Fruit fly (Drosophila melanogaster) whole organism, embryonic: Measurements from ENCODE around the gene CG14212.

Source experiments
- Awh ChIP-seq: fragments of 200-800 bp; sonication (Bioruptor generic); IDR thresholded peaks from 2 replicates; pipeline ENCODE4, ENCODE4 v1.3.6; 2022; ENCODE audit warnings: missing biosample characterization, missing genetic modification characterization
- CG10147 ChIP-seq: fragments of 200-800 bp; sonication (Bioruptor generic); optimal IDR thresholded peaks from 2 replicates; lab custom pipeline; 2019; ENCODE audit warnings: missing biosample characterization, mild to moderate bottlenecking, missing genetic modification characterization, moderate library complexity
- CG10209 ChIP-seq: fragments of 200-800 bp; sonication (Bioruptor generic); optimal IDR thresholded peaks from 3 replicates; lab custom pipeline; 2017; ENCODE audit warnings: missing biosample characterization, mild to moderate bottlenecking, missing genetic modification characterization, missing genetic modification reagents
- CG10565 ChIP-seq: fragments of 200-800 bp; sonication (Bioruptor generic); optimal IDR thresholded peaks from 3 replicates; lab custom pipeline; 2016; ENCODE audit warnings: missing biosample characterization, mild to moderate bottlenecking, missing genetic modification characterization
- CG12236 ChIP-seq: fragments of 200-800 bp; sonication (Bioruptor generic); optimal IDR thresholded peaks from 2 replicates; lab custom pipeline; 2016; ENCODE audit warnings: missing biosample characterization, missing genetic modification characterization
- CG12769 ChIP-seq: fragments of 200-800 bp; sonication (Bioruptor generic); optimal IDR thresholded peaks from 2 replicates; lab custom pipeline; 2019; ENCODE audit warnings: missing biosample characterization, mild to moderate bottlenecking, missing genetic modification characterization, moderate library complexity
- CG14050 ChIP-seq: fragments of 200-800 bp; sonication (Bioruptor generic); IDR thresholded peaks from 3 replicates; pipeline ENCODE4 v1.3.6; 2022; ENCODE audit warnings: missing biosample characterization, missing genetic modification characterization
- CG14860 ChIP-seq: fragments of 200-800 bp; sonication (Bioruptor generic); IDR thresholded peaks from 3 replicates; pipeline ENCODE4 v1.3.6; 2022; ENCODE audit warnings: missing biosample characterization, missing genetic modification characterization; ENCODE audit not compliant: partially characterized antibody
- CG16813 ChIP-seq: fragments of 200-800 bp; sonication (Bioruptor generic); IDR thresholded peaks from 3 replicates; pipeline ENCODE4 v1.3.6; 2022; ENCODE audit warnings: missing biosample characterization, missing genetic modification characterization; ENCODE audit not compliant: partially characterized antibody
- CG18262 ChIP-seq: fragments of 200-800 bp; optimal IDR thresholded peaks from 3 replicates; lab custom pipeline; 2019; ENCODE audit warnings: missing biosample characterization, mild to moderate bottlenecking, missing genetic modification characterization, moderate library complexity
- CG2120 ChIP-seq: fragments of 200-800 bp; sonication (Bioruptor generic); optimal IDR thresholded peaks from 3 replicates; lab custom pipeline; 2016; ENCODE audit warnings: missing biosample characterization, missing genetic modification characterization
- CG30020 ChIP-seq: fragments of 200-800 bp; optimal IDR thresholded peaks from 2 replicates; lab custom pipeline; 2019; ENCODE audit warnings: missing biosample characterization, mild to moderate bottlenecking, missing genetic modification characterization, moderate library complexity
- CG34422 ChIP-seq: fragments of 200-800 bp; sonication (Bioruptor generic); IDR thresholded peaks from 3 replicates; pipeline ENCODE4 v1.3.6; 2022; ENCODE audit warnings: missing biosample characterization, missing genetic modification characterization
- CG5180 ChIP-seq: fragments of 200-800 bp; sonication (Bioruptor generic); optimal IDR thresholded peaks from 3 replicates; lab custom pipeline; 2017; ENCODE audit warnings: missing biosample characterization, missing genetic modification characterization, mild to moderate bottlenecking, moderate library complexity, missing genetic modification reagents
- CG5245 ChIP-seq: fragments of 200-800 bp; sonication (Bioruptor generic); optimal IDR thresholded peaks from 3 replicates; lab custom pipeline; 2016; ENCODE audit warnings: missing biosample characterization, missing genetic modification characterization
- CG6813 ChIP-seq: fragments of 200-800 bp; sonication (Bioruptor generic); optimal IDR thresholded peaks from 2 replicates; lab custom pipeline; 2017; ENCODE audit warnings: missing biosample characterization, missing genetic modification characterization, mild to moderate bottlenecking, moderate library complexity, missing genetic modification reagents
- CG7271 ChIP-seq: fragments of 200-800 bp; sonication (Bioruptor generic); optimal IDR thresholded peaks from 2 replicates; lab custom pipeline; 2018; ENCODE audit warnings: missing biosample characterization, mild to moderate bottlenecking, missing genetic modification characterization, moderate library complexity
- CG7745 ChIP-seq: fragments of 200-800 bp; sonication (Bioruptor generic); optimal IDR thresholded peaks from 2 replicates; lab custom pipeline; 2018; ENCODE audit warnings: missing biosample characterization, mild to moderate bottlenecking, missing genetic modification characterization, moderate library complexity
- CG7987 ChIP-seq: fragments of 200-800 bp; sonication (Bioruptor generic); optimal IDR thresholded peaks from 2 replicates; lab custom pipeline; 2018; ENCODE audit warnings: missing biosample characterization, mild to moderate bottlenecking, missing genetic modification characterization, moderate library complexity
- CG8290 ChIP-seq, 3 experiments: fragments of 200-800 bp; sonication (Bioruptor generic); optimal IDR thresholded peaks; 2 replicates each; lab custom pipeline; 2016 to 2019; ENCODE audit warnings: missing biosample characterization in 3 of 3, missing genetic modification characterization in 3 of 3, mild to moderate bottlenecking in 2 of 3, moderate library complexity in 1 of 3
- CG8765 ChIP-seq: fragments of 200-800 bp; sonication (Bioruptor generic); IDR thresholded peaks from 2 replicates; pipeline ENCODE4 v1.3.6; 2022; ENCODE audit warnings: missing biosample characterization, missing genetic modification characterization
- Deaf1 ChIP-seq: fragments of 200-800 bp; optimal IDR thresholded peaks from 3 replicates; lab custom pipeline; 2019; ENCODE audit warnings: missing biosample characterization, mild to moderate bottlenecking, missing genetic modification characterization, moderate library complexity
- Elba2 ChIP-seq: fragments of 200-800 bp; sonication (Bioruptor generic); optimal IDR thresholded peaks from 3 replicates; lab custom pipeline; 2016; ENCODE audit warnings: missing biosample characterization, missing genetic modification characterization
- Kr ChIP-seq: fragments of 200-800 bp; sonication (Bioruptor generic); optimal IDR thresholded peaks from 2 replicates; lab custom pipeline; 2017; ENCODE audit warnings: missing biosample characterization, mild to moderate bottlenecking, missing genetic modification characterization
- PHDP ChIP-seq: fragments of 200-800 bp; sonication (Bioruptor generic); optimal IDR thresholded peaks from 3 replicates; lab custom pipeline; 2018; ENCODE audit warnings: missing biosample characterization, mild to moderate bottlenecking, missing genetic modification characterization, moderate library complexity
- Side ChIP-seq: fragments of 200-800 bp; sonication (Bioruptor generic); optimal IDR thresholded peaks from 2 replicates; lab custom pipeline; 2016; ENCODE audit warnings: missing biosample characterization, missing genetic modification characterization
- Stat92E ChIP-seq, 3 experiments: fragments of >200 bp in 2 of 3; fragments of 200-800 bp in 1 of 3; sonication (Bioruptor generic) in 1 of 3; optimal IDR thresholded peaks; 2 replicates each; lab custom pipeline; 2017 to 2019; ENCODE audit warnings: missing biosample characterization in 3 of 3, missing genetic modification characterization in 3 of 3, mild to moderate bottlenecking in 1 of 3, moderate library complexity in 1 of 3
- TFAM ChIP-seq: fragments of 200-800 bp; sonication (Bioruptor generic); optimal IDR thresholded peaks from 2 replicates; lab custom pipeline; 2017; ENCODE audit warnings: missing biosample characterization, missing genetic modification characterization, inconsistent platforms
- Xrp1 ChIP-seq: fragments of 200-800 bp; sonication (Bioruptor generic); IDR thresholded peaks from 2 replicates; pipeline ENCODE4 v1.3.6; 2022; ENCODE audit warnings: missing biosample characterization, missing genetic modification characterization
- YL-1 ChIP-seq: fragments of 200-800 bp; sonication (Bioruptor generic); optimal IDR thresholded peaks from 3 replicates; lab custom pipeline; 2017; ENCODE audit warnings: missing biosample characterization, mild to moderate bottlenecking, missing genetic modification characterization
- amos ChIP-seq: fragments of 200-800 bp; sonication (Bioruptor generic); IDR thresholded peaks from 2 replicates; pipeline ENCODE4 v1.3.6; 2022; ENCODE audit warnings: missing biosample characterization, missing genetic modification characterization; ENCODE audit not compliant: partially characterized antibody
- ash1 ChIP-seq: fragments of 200-800 bp; sonication (Bioruptor generic); optimal IDR thresholded peaks from 2 replicates; lab custom pipeline; 2018; ENCODE audit warnings: missing biosample characterization, mild to moderate bottlenecking, missing genetic modification characterization
- chinmo ChIP-seq: fragments of 200-800 bp; sonication (Bioruptor generic); IDR thresholded peaks from 4 replicates; pipeline ENCODE4 v1.3.6; 2022; ENCODE audit warnings: missing biosample characterization, missing genetic modification characterization; ENCODE audit not compliant: partially characterized antibody
- croc ChIP-seq: fragments of 200-800 bp; sonication (Bioruptor generic); conservative IDR thresholded peaks from 3 replicates; pipeline ENCODE4 v1.3.6; 2022; ENCODE audit warnings: missing biosample characterization, missing genetic modification characterization
- eve ChIP-seq, 2 experiments: fragments of >200 bp; optimal IDR thresholded peaks; 2 replicates each; lab custom pipeline; 2017; ENCODE audit warnings: missing biosample characterization in 2 of 2, missing genetic modification characterization in 2 of 2
- exex ChIP-seq: fragments of 200-800 bp; sonication (Bioruptor generic); optimal IDR thresholded peaks from 4 replicates; lab custom pipeline; 2018; ENCODE audit warnings: missing biosample characterization, mild to moderate bottlenecking, missing genetic modification characterization, moderate library complexity
- fd3F ChIP-seq: fragments of 200-800 bp; sonication (Bioruptor generic); optimal IDR thresholded peaks from 2 replicates; lab custom pipeline; 2018; ENCODE audit warnings: missing biosample characterization, mild to moderate bottlenecking, missing genetic modification characterization, moderate library complexity
- gcm ChIP-seq: fragments of 200-800 bp; sonication (Bioruptor generic); optimal IDR thresholded peaks from 2 replicates; lab custom pipeline; 2019; ENCODE audit warnings: missing biosample characterization, mild to moderate bottlenecking, missing genetic modification characterization, moderate library complexity
- grn ChIP-seq: fragments of 200-800 bp; sonication (Bioruptor generic); optimal IDR thresholded peaks from 3 replicates; lab custom pipeline; 2017; ENCODE audit warnings: missing biosample characterization, missing genetic modification characterization
- kah ChIP-seq: fragments of 200-800 bp; sonication (Bioruptor generic); optimal IDR thresholded peaks from 2 replicates; lab custom pipeline; 2018; ENCODE audit warnings: missing biosample characterization, mild to moderate bottlenecking, missing genetic modification characterization
- nmo ChIP-seq: fragments of 200-800 bp; sonication (Bioruptor generic); optimal IDR thresholded peaks from 2 replicates; lab custom pipeline; 2018; ENCODE audit warnings: missing biosample characterization, mild to moderate bottlenecking, missing genetic modification characterization, moderate library complexity
- salm ChIP-seq: fragments of 200-800 bp; sonication (Bioruptor generic); optimal IDR thresholded peaks from 2 replicates; lab custom pipeline; 2018; ENCODE audit warnings: missing biosample characterization, mild to moderate bottlenecking, missing genetic modification characterization
- sc ChIP-seq, 3 experiments: fragments of >200 bp in 2 of 3; fragments of 200-800 bp in 1 of 3; sonication (Bioruptor generic) in 1 of 3; optimal IDR thresholded peaks; 2 replicates in 2 of 3; 3 replicates in 1 of 3; lab custom pipeline; 2017; ENCODE audit warnings: mild to moderate bottlenecking in 1 of 3, missing biosample characterization in 1 of 3, missing genetic modification characterization in 1 of 3, missing genetic modification reagents in 1 of 3
- slbo ChIP-seq: fragments of 200-800 bp; sonication (Bioruptor generic); IDR thresholded peaks from 2 replicates; pipeline ENCODE4 v1.3.6; 2022; ENCODE audit warnings: missing biosample characterization, missing genetic modification characterization
- sna ChIP-seq: fragments of 200-800 bp; sonication (Bioruptor generic); IDR thresholded peaks from 2 replicates; pipeline ENCODE4 v1.3.6; 2022; ENCODE audit warnings: missing biosample characterization, missing genetic modification characterization; ENCODE audit not compliant: partially characterized antibody
- so ChIP-seq: fragments of 200-800 bp; sonication (Bioruptor generic); IDR thresholded peaks from 3 replicates; pipeline ENCODE4 v1.3.6; 2022; ENCODE audit warnings: missing biosample characterization, missing genetic modification characterization
- wdn ChIP-seq: fragments of 200-800 bp; sonication (Bioruptor generic); IDR thresholded peaks from 2 replicates; pipeline ENCODE4 v1.3.6; 2022; ENCODE audit warnings: missing biosample characterization, missing genetic modification characterization
- zfh2 ChIP-seq: fragments of 200-800 bp; sonication (Bioruptor generic); optimal IDR thresholded peaks from 2 replicates; lab custom pipeline; 2016; ENCODE audit warnings: missing biosample characterization, missing genetic modification characterization

The CG14212 gene

DNA sequence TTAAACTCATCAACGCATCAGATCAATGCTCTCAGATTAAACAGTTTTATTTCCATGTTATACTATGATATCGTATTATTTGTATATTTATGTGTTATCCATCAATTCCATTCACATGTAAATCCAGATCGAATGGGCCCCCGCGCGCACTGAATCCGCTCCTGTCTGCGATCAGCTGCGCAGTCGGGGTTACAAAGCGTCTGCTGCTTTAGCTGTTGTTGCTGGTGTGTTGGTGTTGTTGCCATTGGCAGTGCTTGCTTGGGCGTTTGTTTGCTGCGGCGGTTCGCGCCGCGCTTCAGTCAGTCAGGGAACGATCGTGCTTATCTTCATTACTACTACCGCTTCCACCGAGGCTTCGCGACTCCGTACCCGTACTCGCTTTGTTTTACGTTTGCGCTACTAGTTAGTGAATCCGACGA lies 41.5 kb downstream of the CG14212 start, which contains the start of gene Zw (continued):
- TF ChIP-seq croc (GFP tag; lab: Robert Waterston, UW): peak; percentile 28; the same call in 1 of the 3 replicates
- TF ChIP-seq CG7745 (tag; lab: Kevin White, UChicago): no peak
- TF ChIP-seq CG30020 (tag; lab: Kevin White, UChicago): no peak
- TF ChIP-seq slbo: peak; percentile 86
- 0 out of 2 replicates have a peak, but pooled peaks have one; percentile 28 for TF ChIP-seq wdn (GFP tag; lab: Robert Waterston, UW)
- peak; percentile 19 for TF ChIP-seq CG5245 (GFP tag; lab: Kevin White, UChicago)
- TF ChIP-seq Stat92E (GFP tag; optimal IDR thresholded peaks at IDR 0.05; lab: Kevin White, UChicago): no peak
- TF ChIP-seq CG10209 (GFP tag; lab: Kevin White, UChicago): no peak
- TF ChIP-seq Awh (GFP tag; lab: Robert Waterston, UW): no peak
- peak; percentile 24 for TF ChIP-seq Side (GFP tag; lab: Kevin White, UChicago)
- TF ChIP-seq gcm: no peak
- TF ChIP-seq CG14050: no peak
- TF ChIP-seq eve (GFP tag; optimal IDR thresholded peaks at IDR 0.05; lab: Kevin White, UChicago): no peak
- TF ChIP-seq Kr (GFP tag; lab: Kevin White, UChicago): no peak
- peak; percentile 65 for TF ChIP-seq Deaf1 (tag; lab: Kevin White, UChicago)
- peak; percentile 7 for TF ChIP-seq exex
- no peak; the same call in 1 of the 2 replicates for TF ChIP-seq CG8765
- peak; percentile 24 for TF ChIP-seq CG18262
- peak; percentile 73 for TF ChIP-seq CG2120 (GFP tag; lab: Kevin White, UChicago)
- TF ChIP-seq PHDP (tag; lab: Kevin White, UChicago): peak; percentile 19
- 0 out of 3 replicates have a peak, but pooled peaks have one; percentile 37 for TF ChIP-seq so (GFP tag; lab: Robert Waterston, UW)
- TF ChIP-seq CG12236 (GFP tag; lab: Kevin White, UChicago): no peak
- no peak for TF ChIP-seq CG14860 (GFP tag; lab: Robert Waterston, UW)
- no peak for TF ChIP-seq sc (optimal IDR thresholded peaks at IDR 0.05; lab: Kevin White, UChicago)
- TF ChIP-seq sc (GFP tag; optimal IDR thresholded peaks at IDR 0.05; lab: Kevin White, UChicago): no peak
- TF ChIP-seq CG34422 (GFP tag; lab: Robert Waterston, UW): peak; percentile 72; the same call in 2 of the 3 replicates
- TF ChIP-seq grn (GFP tag; lab: Kevin White, UChicago): no peak
- no peak for TF ChIP-seq CG10565 (GFP tag; lab: Kevin White, UChicago)
- TF ChIP-seq CG10147 (GFP tag; lab: Kevin White, UChicago): no peak
- TF ChIP-seq kah: no peak
- no peak for TF ChIP-seq CG6813 (GFP tag; lab: Kevin White, UChicago)
- no peak for TF ChIP-seq CG8290 (GFP tag; optimal IDR thresholded peaks at IDR 0.05; lab: Kevin White, UChicago)
- peak in 1 of 2 experiments; percentile 88 for TF ChIP-seq CG8290 (tag; optimal IDR thresholded peaks at IDR 0.05; lab: Kevin White, UChicago)
- no peak for TF ChIP-seq YL-1 (GFP tag; lab: Kevin White, UChicago)
- no peak for TF ChIP-seq CG7987
- no peak for TF ChIP-seq salm (tag; lab: Kevin White, UChicago)
- no peak for TF ChIP-seq Elba2
- TF ChIP-seq CG16813 (GFP tag; lab: Robert Waterston, UW): peak; percentile 70
- TF ChIP-seq sna (GFP tag; lab: Robert Waterston, UW): no peak
- TF ChIP-seq CG12769 (tag; lab: Kevin White, UChicago): peak; percentile 60
- TF ChIP-seq amos (GFP tag; lab: Robert Waterston, UW): peak; percentile 67
- TF ChIP-seq CG5180 (GFP tag; lab: Kevin White, UChicago): peak; percentile 23
- TF ChIP-seq nmo (GFP tag; lab: Kevin White, UChicago): peak; percentile 46
- TF ChIP-seq fd3F (GFP tag; lab: Kevin White, UChicago): no peak
- TF ChIP-seq CG7271 (tag; lab: Kevin White, UChicago): no peak
- TF ChIP-seq TFAM (GFP tag; lab: Kevin White, UChicago): no peak
- peak; percentile 95 for TF ChIP-seq chinmo (GFP tag; lab: Robert Waterston, UW)
- peak; percentile 66 for TF ChIP-seq Xrp1 (GFP tag; lab: Robert Waterston, UW)
- TF ChIP-seq zfh2 (GFP tag; lab: Kevin White, UChicago): peak; percentile 59
- no peak for TF ChIP-seq ash1 (GFP tag; lab: Kevin White, UChicago)
